Worm (Caenorhabditis elegans) whole organism, L2 larva: Measurements from ENCODE around the gene srw-55.

Experiments
- C34F6.9 ChIP-seq: fragments of 150-350 bp; optimal IDR thresholded peaks from 2 replicates; lab custom pipeline; 2014; ENCODE audit warnings: missing biosample characterization, missing genetic modification characterization
- F13H6.1 ChIP-seq: sonication (generic microtip); optimal IDR thresholded peaks from 2 replicates; lab custom pipeline; 2016; ENCODE audit warnings: missing genetic modification characterization, missing compliant biosample characterization
- R02D3.7 ChIP-seq: fragments of 150-350 bp; optimal IDR thresholded peaks from 2 replicates; lab custom pipeline; 2014; ENCODE audit warnings: missing biosample characterization, missing genetic modification characterization
- Y55F3AM.14 ChIP-seq: fragments of 200-800 bp; sonication (Bioruptor generic); optimal IDR thresholded peaks from 2 replicates; lab custom pipeline; 2018; ENCODE audit warnings: mild to moderate bottlenecking, missing genetic modification characterization, missing compliant biosample characterization
- aly-2 ChIP-seq: fragments of 150-350 bp; optimal IDR thresholded peaks from 2 replicates; lab custom pipeline; 2014; ENCODE audit warnings: missing biosample characterization, missing genetic modification characterization
- blmp-1 ChIP-seq: sonication (generic microtip); optimal IDR thresholded peaks from 2 replicates; lab custom pipeline; 2017; ENCODE audit warnings: missing genetic modification characterization, mild to moderate bottlenecking, missing compliant biosample characterization, antibody characterized with exemption, moderate library complexity; ENCODE audit not compliant: insufficient read depth
- ceh-16 ChIP-seq: fragments of 150-350 bp; optimal IDR thresholded peaks from 2 replicates; lab custom pipeline; 2014; ENCODE audit warnings: missing biosample characterization, missing genetic modification characterization
- ceh-82 ChIP-seq: fragments of 150-350 bp; optimal IDR thresholded peaks from 2 replicates; lab custom pipeline; 2014; ENCODE audit warnings: missing biosample characterization, missing genetic modification characterization
- crh-2 ChIP-seq: sonication (generic microtip); optimal IDR thresholded peaks from 2 replicates; lab custom pipeline; 2017; ENCODE audit warnings: missing biosample characterization, missing genetic modification characterization
- dmd-4 ChIP-seq: sonication (generic microtip); optimal IDR thresholded peaks from 2 replicates; lab custom pipeline; 2017; ENCODE audit warnings: missing biosample characterization, missing genetic modification characterization
- egl-27 ChIP-seq: sonication (generic microtip); optimal IDR thresholded peaks from 3 replicates; lab custom pipeline; 2017; ENCODE audit warnings: missing biosample characterization, missing genetic modification reagents, missing genetic modification characterization
- elt-3 ChIP-seq: sonication (generic microtip); optimal IDR thresholded peaks from 2 replicates; lab custom pipeline; 2017; ENCODE audit warnings: missing biosample characterization, missing genetic modification characterization
- fos-1 ChIP-seq: fragments of 150-350 bp; optimal IDR thresholded peaks from 2 replicates; lab custom pipeline; 2014; ENCODE audit warnings: missing biosample characterization, missing genetic modification characterization
- lin-11 ChIP-seq: fragments of 150-350 bp; sonication (generic microtip); optimal IDR thresholded peaks from 2 replicates; lab custom pipeline; 2014; ENCODE audit warnings: missing biosample characterization, missing genetic modification characterization, inconsistent platforms, mixed read lengths
- lin-13 ChIP-seq: fragments of 150-350 bp; optimal IDR thresholded peaks from 2 replicates; lab custom pipeline; 2014; ENCODE audit warnings: missing biosample characterization, missing genetic modification reagents, missing genetic modification characterization
- lin-39 ChIP-seq: fragments of 150-350 bp; optimal IDR thresholded peaks from 2 replicates; lab custom pipeline; 2014; ENCODE audit warnings: missing biosample characterization, missing genetic modification reagents, missing genetic modification characterization
- mbf-1 ChIP-seq: sonication (generic microtip); optimal IDR thresholded peaks from 2 replicates; lab custom pipeline; 2017; ENCODE audit warnings: missing biosample characterization, missing genetic modification characterization
- nhr-11 ChIP-seq: fragments of 150-350 bp; optimal IDR thresholded peaks from 2 replicates; lab custom pipeline; 2014; ENCODE audit warnings: missing biosample characterization, missing genetic modification characterization
- nhr-12 ChIP-seq: fragments of 150-350 bp; optimal IDR thresholded peaks from 2 replicates; lab custom pipeline; 2014; ENCODE audit warnings: missing biosample characterization, missing genetic modification characterization
- nhr-129 ChIP-seq: fragments of 150-350 bp; optimal IDR thresholded peaks from 2 replicates; lab custom pipeline; 2014; ENCODE audit warnings: missing biosample characterization, missing genetic modification characterization
- nhr-23 ChIP-seq: fragments of 150-350 bp; optimal IDR thresholded peaks from 2 replicates; lab custom pipeline; 2014; ENCODE audit warnings: missing biosample characterization, missing genetic modification reagents, missing genetic modification characterization
- nhr-237 ChIP-seq: fragments of 150-350 bp; optimal IDR thresholded peaks from 2 replicates; lab custom pipeline; 2014; ENCODE audit warnings: missing biosample characterization, missing genetic modification characterization
- nhr-25 ChIP-seq: fragments of 150-350 bp; sonication (generic microtip); optimal IDR thresholded peaks from 3 replicates; lab custom pipeline; 2014; ENCODE audit warnings: missing biosample characterization, missing genetic modification characterization
- nhr-6 ChIP-seq: fragments of 150-350 bp; optimal IDR thresholded peaks from 2 replicates; lab custom pipeline; 2014; ENCODE audit warnings: missing biosample characterization, missing genetic modification characterization
- skn-1 ChIP-seq: sonication (generic microtip); optimal IDR thresholded peaks from 2 replicates; lab custom pipeline; 2017; ENCODE audit warnings: missing biosample characterization, missing genetic modification characterization
- sma-3 ChIP-seq: sonication (generic microtip); optimal IDR thresholded peaks from 2 replicates; lab custom pipeline; 2016; ENCODE audit warnings: missing genetic modification reagents, missing genetic modification characterization, missing compliant biosample characterization
- sma-9 ChIP-seq, 2 experiments: fragments of 150-350 bp in 1 of 2; sonication (generic microtip) in 1 of 2; optimal IDR thresholded peaks; 2 replicates each; lab custom pipeline; 2014 to 2016; ENCODE audit warnings: missing genetic modification characterization in 2 of 2, mild to moderate bottlenecking in 1 of 2, missing biosample characterization in 1 of 2, missing compliant biosample characterization in 1 of 2, missing genetic modification reagents in 1 of 2, moderate library complexity in 1 of 2
- snpc-4 ChIP-seq: fragments of 150-350 bp; optimal IDR thresholded peaks from 2 replicates; lab custom pipeline; 2014; ENCODE audit warnings: missing biosample characterization, missing genetic modification characterization
- unc-39 ChIP-seq: fragments of 150-350 bp; optimal IDR thresholded peaks from 2 replicates; lab custom pipeline; 2014; ENCODE audit warnings: missing biosample characterization, missing genetic modification characterization
- zag-1 ChIP-seq: fragments of 150-350 bp; optimal IDR thresholded peaks from 2 replicates; lab custom pipeline; 2014; ENCODE audit warnings: missing biosample characterization, missing genetic modification characterization
- ztf-11 ChIP-seq: sonication (generic microtip); optimal IDR thresholded peaks from 2 replicates; lab custom pipeline; 2017; ENCODE audit warnings: missing biosample characterization, missing genetic modification characterization
- ztf-4 ChIP-seq: fragments of 150-350 bp; optimal IDR thresholded peaks from 2 replicates; lab custom pipeline; 2014; ENCODE audit warnings: missing biosample characterization, missing genetic modification characterization

srw-55 gene

DNA sequence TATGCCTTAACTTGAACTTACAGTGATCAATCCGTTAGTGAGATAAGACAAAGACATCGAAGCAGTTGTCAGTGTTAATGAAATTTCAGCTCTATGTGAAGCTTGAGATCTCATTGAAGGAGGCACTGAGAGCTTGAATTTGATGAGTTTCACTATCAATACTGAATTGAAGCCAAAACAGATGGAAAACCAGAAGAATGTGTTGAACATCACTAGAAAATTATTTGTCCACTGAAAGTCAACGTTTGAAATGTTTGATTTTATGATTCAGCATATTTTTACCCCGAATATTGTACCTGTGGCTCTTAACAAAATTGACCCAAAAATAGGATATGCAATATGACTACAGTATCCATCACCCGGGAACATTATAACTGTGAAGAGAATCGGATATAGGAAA, 30.7 kb upstream of the srw-55 start:
- TF ChIP-seq ztf-4 (tag; lab: Kevin White, UChicago) (no peak), crh-2 (no peak), nhr-23 (tag; lab: Kevin White, UChicago) (no peak), nhr-6 (no peak), skn-1 (tag; lab: Kevin White, UChicago) (no peak), nhr-129 (tag; lab: Kevin White, UChicago) (no peak), ceh-82 (tag; lab: Kevin White, UChicago) (no peak), R02D3.7 (no peak), snpc-4 (no peak)

DNA sequence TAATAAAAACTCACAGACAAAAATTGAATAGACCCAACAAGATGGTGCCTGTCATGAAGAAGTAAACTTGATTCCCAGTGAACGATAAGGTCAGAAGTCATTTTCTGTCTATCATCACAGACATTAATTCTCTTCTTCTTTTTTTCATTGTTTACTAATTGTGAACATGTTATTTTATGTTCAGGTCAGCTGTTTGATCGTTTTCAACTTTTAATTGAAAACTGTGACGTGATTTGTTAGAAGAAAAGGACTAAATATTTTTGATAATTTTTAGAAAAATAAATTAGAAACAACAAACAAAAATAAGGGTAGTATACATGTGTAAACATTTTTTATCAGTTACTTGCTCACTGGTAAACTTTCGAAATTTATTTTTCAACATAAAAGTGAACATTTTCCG, 29.5 kb upstream of the srw-55 start, which contains the start of gene F36G9.7:
Gene F36G9.7 (minus strand): TSS at position 101 of the 400 bp plus-strand sequence.
- no peak for TF ChIP-seq aly-2 (tag; lab: Kevin White, UChicago)
- TF ChIP-seq, all 48 proteins: peak for 0

DNA sequence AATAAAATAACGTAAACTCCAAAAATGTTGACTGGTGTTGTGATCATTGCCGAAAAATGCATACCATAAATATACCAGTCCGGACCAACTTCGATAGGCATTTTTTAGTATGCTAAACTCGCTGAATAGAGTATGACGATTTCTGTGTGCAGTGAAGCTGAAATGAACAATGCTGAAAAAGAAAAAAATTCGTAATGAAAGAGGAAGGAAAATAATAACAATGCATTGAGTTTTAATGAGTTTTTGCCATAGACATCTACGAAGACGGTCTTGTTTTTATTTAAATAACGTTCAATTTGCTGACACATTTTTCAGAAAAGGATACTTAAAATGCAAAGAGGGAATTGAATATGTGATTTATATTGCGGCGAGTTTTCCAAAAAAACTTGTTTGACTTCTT, 27.4 kb upstream of the srw-55 start, which contains the start of gene sri-1:
Gene sri-1 (minus strand): TSS at position 101 of the 400 bp plus-strand sequence.
- no peak for TF ChIP-seq aly-2 (tag; lab: Kevin White, UChicago)
- TF ChIP-seq blmp-1 (tag; lab: Kevin White, UChicago) = no peak
- TF ChIP-seq sma-9 (GFP tag; optimal IDR thresholded peaks at IDR 0.05; lab: Kevin White, UChicago) = no peak
- no peak for TF ChIP-seq sma-9 (tag; optimal IDR thresholded peaks at IDR 0.05; lab: Kevin White, UChicago)
- TF ChIP-seq ceh-16 = no peak
- no peak for TF ChIP-seq R02D3.7
- TF ChIP-seq sma-3 (GFP tag; lab: Kevin White, UChicago) = no peak
- TF ChIP-seq fos-1 (tag; lab: Kevin White, UChicago) = no peak
- no peak for TF ChIP-seq egl-27 (tag; lab: Kevin White, UChicago)
- no peak for TF ChIP-seq lin-11 (tag; lab: Kevin White, UChicago)
- TF ChIP-seq nhr-11 (tag; lab: Kevin White, UChicago) = no peak
- no peak for TF ChIP-seq lin-13 (GFP tag; lab: Kevin White, UChicago)
- no peak for TF ChIP-seq unc-39 (tag; lab: Kevin White, UChicago)
- TF ChIP-seq nhr-25 (tag; lab: Kevin White, UChicago) = no peak
- no peak for TF ChIP-seq dmd-4 (tag; lab: Kevin White, UChicago)
- TF ChIP-seq nhr-12 = no peak
- no peak for TF ChIP-seq ztf-4 (tag; lab: Kevin White, UChicago)
- no peak for TF ChIP-seq zag-1 (tag; lab: Kevin White, UChicago)
- no peak for TF ChIP-seq F13H6.1 (tag; lab: Kevin White, UChicago)

DNA sequence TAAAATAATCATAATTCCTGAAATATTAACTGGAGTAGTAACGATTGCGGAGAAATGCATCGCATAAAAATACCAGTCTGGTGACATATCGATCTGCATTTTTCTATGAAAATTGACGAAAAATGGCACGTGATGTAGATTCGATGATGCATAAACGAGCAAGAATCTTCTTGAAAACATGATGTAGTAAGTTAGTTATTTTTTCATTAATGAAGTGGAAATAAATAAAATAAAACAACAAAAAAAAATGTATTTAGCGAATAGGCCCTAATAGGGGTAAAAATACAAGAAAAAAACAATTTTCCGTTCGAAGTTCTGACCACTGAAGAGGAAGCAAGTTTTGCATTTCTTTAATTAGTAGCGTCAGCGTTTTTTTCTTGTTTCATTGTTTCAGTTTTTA, 25.0 kb upstream of the srw-55 start, which contains the start of gene sri-2:
Gene sri-2 (minus strand): TSS at position 101 of the 400 bp plus-strand sequence.
- TF ChIP-seq ztf-4 (tag; lab: Kevin White, UChicago) = no peak
- TF ChIP-seq dmd-4 (tag; lab: Kevin White, UChicago) = no peak
- TF ChIP-seq Y55F3AM.14 (GFP tag; lab: Kevin White, UChicago) = no peak
- no peak for TF ChIP-seq lin-39 (tag; lab: Kevin White, UChicago)
- TF ChIP-seq nhr-237 (tag; lab: Kevin White, UChicago) = no peak
- TF ChIP-seq C34F6.9 (tag; lab: Kevin White, UChicago) = no peak

DNA sequence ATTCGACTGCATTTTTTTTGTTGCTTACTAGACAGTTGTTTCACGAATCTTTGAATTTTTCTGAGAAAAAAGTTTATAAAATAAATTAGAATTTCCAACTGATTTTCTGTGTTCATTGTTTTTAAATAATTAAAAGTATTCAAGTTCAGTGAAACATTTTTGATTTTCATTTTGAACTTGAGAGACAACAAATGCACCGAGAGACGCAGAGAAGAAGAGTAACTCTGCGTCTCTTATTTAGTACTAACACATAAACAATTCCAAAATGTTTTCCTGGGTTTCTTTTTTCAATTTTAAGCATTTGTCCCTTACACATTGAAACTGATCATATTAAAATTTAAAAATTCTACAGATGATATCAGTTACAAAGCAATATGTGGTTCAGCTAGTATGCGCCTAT, 19.3 kb upstream of the srw-55 start:
- TF ChIP-seq C34F6.9 (tag; lab: Kevin White, UChicago) (peak; percentile 18), nhr-12 (no peak), sma-9 (GFP tag; optimal IDR thresholded peaks at IDR 0.05; lab: Kevin White, UChicago) (peak; percentile 43), sma-9 (tag; optimal IDR thresholded peaks at IDR 0.05; lab: Kevin White, UChicago) (no peak), lin-11 (tag; lab: Kevin White, UChicago) (no peak)

DNA sequence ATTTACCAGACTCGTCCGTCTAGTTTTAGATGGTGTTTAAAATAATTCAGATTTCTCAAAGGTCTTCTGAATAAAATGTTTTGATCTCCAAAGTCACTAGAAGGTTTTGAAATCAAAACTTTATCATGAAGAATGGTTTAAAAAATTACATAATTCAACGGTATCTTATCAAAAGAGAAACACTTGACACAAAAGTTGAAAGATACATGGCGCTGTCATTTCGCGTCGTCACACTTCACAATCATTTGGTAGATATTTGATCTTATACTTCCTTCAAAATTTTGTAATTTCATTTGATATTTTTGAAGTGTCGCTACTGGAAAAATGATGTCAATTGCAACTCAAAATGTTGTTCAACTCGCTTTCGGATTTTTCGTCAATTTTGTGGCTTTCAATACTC, 16.9 kb upstream of the srw-55 start, which contains the start of gene F36G9.3:
Gene F36G9.3 (plus strand): TSS at position 301 of the 400 bp plus-strand sequence.
- TF ChIP-seq lin-13 (GFP tag; lab: Kevin White, UChicago) = no peak
- TF ChIP-seq mbf-1 (tag; lab: Kevin White, UChicago) = no peak
- no peak for TF ChIP-seq sma-3 (GFP tag; lab: Kevin White, UChicago)
- TF ChIP-seq ztf-11 (tag; lab: Kevin White, UChicago) = no peak
- no peak for TF ChIP-seq elt-3 (tag; lab: Kevin White, UChicago)
- TF ChIP-seq blmp-1 (tag; lab: Kevin White, UChicago) = no peak
